Fruit fly (Drosophila melanogaster) whole organism, prepupa: ENCODE results near the gene CG12947.

Experiments used
- CG3919 ChIP-seq: fragments of 200-800 bp; sonication (Bioruptor generic); optimal IDR thresholded peaks from 3 replicates; lab custom pipeline; 2016; ENCODE audit warnings: missing biosample characterization, missing genetic modification characterization
- CG6163 ChIP-seq: fragments of 200-800 bp; sonication (Bioruptor generic); IDR thresholded peaks from 3 replicates; pipeline ENCODE4 v1.3.6; 2022; ENCODE audit warnings: missing biosample characterization, missing genetic modification characterization
- CG8119 ChIP-seq: fragments of 200-800 bp; sonication (Bioruptor generic); IDR thresholded peaks from 3 replicates; pipeline ENCODE4 v1.3.6; 2022; ENCODE audit warnings: missing biosample characterization, missing genetic modification characterization
- Gug ChIP-seq: fragments of 200-800 bp; sonication (Bioruptor generic); IDR thresholded peaks from 2 replicates; pipeline ENCODE4 v1.3.6; 2022; ENCODE audit warnings: missing biosample characterization, missing genetic modification characterization
- Hr39 ChIP-seq: fragments of 200-800 bp; sonication (Bioruptor generic); optimal IDR thresholded peaks from 2 replicates; lab custom pipeline; 2016; ENCODE audit warnings: missing biosample characterization, missing genetic modification characterization
- OdsH ChIP-seq: fragments of 200-800 bp; sonication (Bioruptor generic); optimal IDR thresholded peaks from 3 replicates; lab custom pipeline; 2016; ENCODE audit warnings: missing biosample characterization, missing genetic modification characterization
- fkh ChIP-seq: fragments of 200-800 bp; sonication (Bioruptor generic); optimal IDR thresholded peaks from 3 replicates; lab custom pipeline; 2017; ENCODE audit warnings: missing biosample characterization, mild to moderate bottlenecking, missing genetic modification characterization, moderate library complexity

dm6 chr3R:9745442-9745841, 34.4 kb upstream of the CG12947 start:
- TF ChIP-seq Hr39 (no peak), CG3919 (no peak), OdsH (GFP tag; lab: Kevin White, UChicago) (no peak), fkh (GFP tag; lab: Kevin White, UChicago) (no peak), CG6163 (GFP tag; lab: Robert Waterston, UW) (no peak), CG8119 (GFP tag; lab: Robert Waterston, UW) (no peak), Gug (GFP tag; lab: Robert Waterston, UW) (no peak)
